Fruit fly (Drosophila melanogaster) whole organism, adult: ENCODE results near the gene Vajk3.

Experiments
- CG11617 ChIP-seq: fragments of 200-800 bp; sonication (Bioruptor generic); optimal IDR thresholded peaks from 2 replicates; lab custom pipeline; 2017; ENCODE audit warnings: mild to moderate bottlenecking, missing biosample characterization, missing genetic modification reagents, missing genetic modification characterization
- CG12768 ChIP-seq: fragments of 200-800 bp; sonication (Bioruptor generic); optimal IDR thresholded peaks from 2 replicates; lab custom pipeline; 2017; ENCODE audit warnings: missing biosample characterization, missing genetic modification characterization, mild to moderate bottlenecking, moderate library complexity, missing genetic modification reagents
- CG14711 ChIP-seq: fragments of 200-800 bp; sonication (Bioruptor generic); optimal IDR thresholded peaks from 2 replicates; lab custom pipeline; 2018; ENCODE audit warnings: missing biosample characterization, mild to moderate bottlenecking, missing genetic modification characterization, moderate library complexity
- CG1620 ChIP-seq: fragments of 200-800 bp; sonication (Bioruptor generic); optimal IDR thresholded peaks from 2 replicates; lab custom pipeline; 2016; ENCODE audit warnings: missing biosample characterization, missing genetic modification characterization
- CG33017 ChIP-seq: fragments of 200-800 bp; sonication (Bioruptor generic); optimal IDR thresholded peaks from 2 replicates; lab custom pipeline; 2018; ENCODE audit warnings: missing biosample characterization, mild to moderate bottlenecking, missing genetic modification characterization, moderate library complexity
- CG5204 ChIP-seq: fragments of 200-800 bp; sonication (Bioruptor generic); optimal IDR thresholded peaks from 2 replicates; lab custom pipeline; 2016; ENCODE audit warnings: missing biosample characterization, missing genetic modification characterization
- CG7045 ChIP-seq: fragments of 200-800 bp; sonication (Bioruptor generic); optimal IDR thresholded peaks from 2 replicates; lab custom pipeline; 2017; ENCODE audit warnings: missing biosample characterization, mild to moderate bottlenecking, missing genetic modification characterization
- CG7101 ChIP-seq: fragments of 200-800 bp; sonication (Bioruptor generic); optimal IDR thresholded peaks from 2 replicates; lab custom pipeline; 2018; ENCODE audit warnings: missing biosample characterization, mild to moderate bottlenecking, missing genetic modification characterization, moderate library complexity
- Clk ChIP-seq: fragments of 200-800 bp; sonication (Bioruptor generic); optimal IDR thresholded peaks from 2 replicates; lab custom pipeline; 2017; ENCODE audit warnings: missing biosample characterization, missing genetic modification characterization
- Crg-1 ChIP-seq: fragments of 200-800 bp; sonication (Bioruptor generic); optimal IDR thresholded peaks from 2 replicates; lab custom pipeline; 2016; ENCODE audit warnings: missing biosample characterization, missing genetic modification characterization
- Hr96 ChIP-seq: fragments of 200-800 bp; sonication (Bioruptor generic); optimal IDR thresholded peaks from 2 replicates; lab custom pipeline; 2016; ENCODE audit warnings: missing biosample characterization, missing genetic modification characterization
- Mnt ChIP-seq: fragments of 200-800 bp; sonication (Bioruptor generic); optimal IDR thresholded peaks from 2 replicates; lab custom pipeline; 2016; ENCODE audit warnings: missing biosample characterization, mild to moderate bottlenecking, missing genetic modification characterization
- bab1 ChIP-seq: fragments of 200-800 bp; sonication (Bioruptor generic); optimal IDR thresholded peaks from 3 replicates; lab custom pipeline; 2019; ENCODE audit warnings: missing biosample characterization, mild to moderate bottlenecking, missing genetic modification characterization, moderate library complexity
- cic ChIP-seq: fragments of 200-800 bp; sonication (Bioruptor generic); optimal IDR thresholded peaks from 2 replicates; lab custom pipeline; 2017; ENCODE audit warnings: missing biosample characterization, mild to moderate bottlenecking, missing genetic modification characterization, moderate library complexity
- cnc ChIP-seq, 2 experiments: fragments of >200 bp; optimal IDR thresholded peaks; 2 replicates each; lab custom pipeline; 2017
- kay ChIP-seq: fragments of 200-800 bp; sonication (Bioruptor generic); peaks from one replicate; lab custom pipeline; 2016; ENCODE audit warnings: missing biosample characterization, missing genetic modification characterization, borderline replicate concordance
- ovo ChIP-seq: fragments of 200-800 bp; sonication (Bioruptor generic); optimal IDR thresholded peaks from 2 replicates; lab custom pipeline; 2016; ENCODE audit warnings: missing biosample characterization, missing genetic modification characterization
- pad ChIP-seq: fragments of 200-800 bp; sonication (Bioruptor generic); optimal IDR thresholded peaks from 3 replicates; lab custom pipeline; 2017; ENCODE audit warnings: missing biosample characterization, missing genetic modification characterization, mild to moderate bottlenecking, moderate library complexity, missing genetic modification reagents
- tj ChIP-seq: fragments of 200-800 bp; sonication (Bioruptor generic); optimal IDR thresholded peaks from 3 replicates; lab custom pipeline; 2017; ENCODE audit warnings: missing biosample characterization, mild to moderate bottlenecking, missing genetic modification characterization, moderate library complexity
- toe ChIP-seq: fragments of 200-800 bp; sonication (Bioruptor generic); optimal IDR thresholded peaks from 2 replicates; lab custom pipeline; 2016; ENCODE audit warnings: missing biosample characterization, missing genetic modification characterization

Vajk3 gene

dm6 chr2L:13904331-13904911 is 42.9 kb downstream of the Vajk3 start, which contains the start of gene Smg5:
Gene Smg5, minus strand, starts transcription at chr2L:13904661.
- TF ChIP-seq Mnt (GFP tag; lab: Kevin White, UChicago) (peak; percentile 86), CG14711 (tag; lab: Kevin White, UChicago) (peak; percentile 50), cic (peak; percentile 54), ovo (GFP tag; lab: Kevin White, UChicago) (peak; percentile 78), CG33017 (tag; lab: Kevin White, UChicago) (peak; percentile 28), CG7045 (peak; percentile 85), tj (peak; percentile 82), kay (GFP tag; lab: Kevin White, UChicago) (no peak), Clk (peak; percentile 87), toe (GFP tag; lab: Kevin White, UChicago) (no peak), pad (GFP tag; lab: Kevin White, UChicago) (peak; percentile 60), CG5204 (GFP tag; lab: Kevin White, UChicago) (no peak), Hr96 (GFP tag; lab: Kevin White, UChicago) (peak; percentile 92), CG11617 (peak; percentile 95), CG12768 (GFP tag; lab: Kevin White, UChicago) (peak; percentile 61), Crg-1 (GFP tag; lab: Kevin White, UChicago) (peak; percentile 71), bab1 (GFP tag; lab: Kevin White, UChicago) (peak; percentile 99), CG1620 (GFP tag; lab: Kevin White, UChicago) (peak; percentile 93), CG7101 (peak; percentile 54), cnc (optimal IDR thresholded peaks at IDR 0.05; lab: Kevin White, UChicago) (no peak)

- TF ChIP-seq pad (GFP tag; lab: Kevin White, UChicago) = no peak
- TF ChIP-seq cnc (optimal IDR thresholded peaks at IDR 0.05; lab: Kevin White, UChicago) = peak in 1 of 2 experiments; percentile 41
- TF ChIP-seq Mnt (GFP tag; lab: Kevin White, UChicago) = no peak
- TF ChIP-seq CG5204 (GFP tag; lab: Kevin White, UChicago) = no peak
- no peak for TF ChIP-seq CG33017 (tag; lab: Kevin White, UChicago)
- no peak for TF ChIP-seq CG12768 (GFP tag; lab: Kevin White, UChicago)
- no peak for TF ChIP-seq CG7045
- TF ChIP-seq ovo (GFP tag; lab: Kevin White, UChicago) = no peak
- peak; percentile 97 for TF ChIP-seq kay (GFP tag; lab: Kevin White, UChicago)
- no peak for TF ChIP-seq CG11617
- no peak for TF ChIP-seq Hr96 (GFP tag; lab: Kevin White, UChicago)
- TF ChIP-seq cic = peak; percentile 75
- no peak for TF ChIP-seq bab1 (GFP tag; lab: Kevin White, UChicago)
- peak; percentile 85 for TF ChIP-seq tj
- TF ChIP-seq CG14711 (tag; lab: Kevin White, UChicago) = no peak
Observed at dm6 chr2L:13903796-13904330, 43.4 kb downstream of the Vajk3 start.

- TF ChIP-seq cic (peak; percentile 92), Clk (no peak)
Observed at dm6 chr2L:13900111-13900930, 47.0 kb downstream of the Vajk3 start.
